Worm (Caenorhabditis elegans) whole organism, L3 larva: ENCODE data around the gene sgt-1.

Source experiments
- R02D3.7 ChIP-seq: fragments of 150-350 bp; optimal IDR thresholded peaks from 2 replicates; lab custom pipeline; 2014; ENCODE audit warnings: missing biosample characterization, missing genetic modification characterization
- aly-2 ChIP-seq: fragments of 150-350 bp; optimal IDR thresholded peaks from 2 replicates; lab custom pipeline; 2014; ENCODE audit warnings: missing biosample characterization, missing genetic modification characterization
- ama-1 ChIP-seq: fragments of 150-350 bp; optimal IDR thresholded peaks from 2 replicates; lab custom pipeline; 2018
- ceh-16 ChIP-seq: sonication (generic microtip); optimal IDR thresholded peaks from 2 replicates; lab custom pipeline; 2017; ENCODE audit warnings: missing biosample characterization, missing genetic modification characterization
- ceh-28 ChIP-seq: fragments of 150-350 bp; optimal IDR thresholded peaks from 2 replicates; lab custom pipeline; 2014; ENCODE audit warnings: missing biosample characterization, missing genetic modification reagents, missing genetic modification characterization
- ceh-82 ChIP-seq: fragments of 150-350 bp; optimal IDR thresholded peaks from 2 replicates; lab custom pipeline; 2014; ENCODE audit warnings: missing biosample characterization, missing genetic modification characterization
- daf-12 ChIP-seq: fragments of 150-350 bp; optimal IDR thresholded peaks from 2 replicates; lab custom pipeline; 2014; ENCODE audit warnings: missing biosample characterization, missing genetic modification reagents, missing genetic modification characterization
- egl-27 ChIP-seq: sonication (generic microtip); optimal IDR thresholded peaks from 4 replicates; lab custom pipeline; 2017; ENCODE audit warnings: missing biosample characterization, missing genetic modification reagents, missing genetic modification characterization
- egl-5 ChIP-seq: fragments of 150-350 bp; optimal IDR thresholded peaks from 2 replicates; lab custom pipeline; 2017; ENCODE audit warnings: missing biosample characterization, missing genetic modification reagents, missing genetic modification characterization, inconsistent platforms
- elt-2 ChIP-seq: sonication (generic microtip); optimal IDR thresholded peaks from 2 replicates; lab custom pipeline; 2016; ENCODE audit warnings: missing genetic modification reagents, mild to moderate bottlenecking, missing genetic modification characterization, missing compliant biosample characterization
- elt-3 ChIP-seq, 3 experiments: fragments of 150-350 bp in 1 of 3; sonication (generic microtip) in 2 of 3; optimal IDR thresholded peaks; 2 replicates in 2 of 3; 4 replicates in 1 of 3; lab custom pipeline; 2014 to 2017; ENCODE audit warnings: missing biosample characterization in 3 of 3, missing genetic modification characterization in 3 of 3
- eor-1 ChIP-seq, 2 experiments: fragments of 150-350 bp; optimal IDR thresholded peaks; 2 replicates each; lab custom pipeline; 2014 to 2018; ENCODE audit warnings: missing biosample characterization in 2 of 2, missing genetic modification characterization in 2 of 2
- fkh-10 ChIP-seq: sonication (generic microtip); optimal IDR thresholded peaks from 2 replicates; lab custom pipeline; 2017; ENCODE audit warnings: missing biosample characterization, missing genetic modification reagents, missing genetic modification characterization
- fkh-2 ChIP-seq: fragments of 150-350 bp; optimal IDR thresholded peaks from 2 replicates; lab custom pipeline; 2014; ENCODE audit warnings: missing biosample characterization, missing genetic modification reagents, missing genetic modification characterization
- fos-1 ChIP-seq: fragments of 150-350 bp; optimal IDR thresholded peaks from 2 replicates; lab custom pipeline; 2014; ENCODE audit warnings: missing biosample characterization, missing genetic modification characterization
- hmg-11 ChIP-seq: sonication (generic microtip); optimal IDR thresholded peaks from 2 replicates; lab custom pipeline; 2016; ENCODE audit warnings: missing genetic modification characterization, missing compliant biosample characterization
- jun-1 ChIP-seq: fragments of 150-350 bp; optimal IDR thresholded peaks from 2 replicates; lab custom pipeline; 2014; ENCODE audit warnings: missing biosample characterization, missing genetic modification reagents, missing genetic modification characterization
- lin-15B ChIP-seq: fragments of 150-350 bp; optimal IDR thresholded peaks from 2 replicates; lab custom pipeline; 2014; ENCODE audit warnings: missing biosample characterization, missing genetic modification characterization
- lin-39 ChIP-seq: fragments of 150-350 bp; optimal IDR thresholded peaks from 2 replicates; lab custom pipeline; 2018; ENCODE audit warnings: missing biosample characterization, missing genetic modification reagents, missing genetic modification characterization
- lsy-12 ChIP-seq: sonication (generic microtip); optimal IDR thresholded peaks from 2 replicates; lab custom pipeline; 2016; ENCODE audit warnings: mild to moderate bottlenecking, missing genetic modification characterization, missing compliant biosample characterization
- mdl-1 ChIP-seq: fragments of 150-350 bp; optimal IDR thresholded peaks from 2 replicates; lab custom pipeline; 2014; ENCODE audit warnings: missing biosample characterization, missing genetic modification characterization
- nfya-1 ChIP-seq: sonication (generic microtip); optimal IDR thresholded peaks from 2 replicates; lab custom pipeline; 2017; ENCODE audit warnings: missing genetic modification characterization, mild to moderate bottlenecking, missing compliant biosample characterization, antibody characterized with exemption, moderate library complexity; ENCODE audit not compliant: insufficient read depth
- nhr-11 ChIP-seq: fragments of 150-350 bp; optimal IDR thresholded peaks from 2 replicates; lab custom pipeline; 2014; ENCODE audit warnings: missing biosample characterization, missing genetic modification characterization
- nhr-23 ChIP-seq: fragments of 150-350 bp; optimal IDR thresholded peaks from 2 replicates; lab custom pipeline; 2014; ENCODE audit warnings: missing biosample characterization, missing genetic modification reagents, missing genetic modification characterization
- nhr-25 ChIP-seq: sonication (generic microtip); optimal IDR thresholded peaks from 2 replicates; lab custom pipeline; 2017; ENCODE audit warnings: missing biosample characterization, missing genetic modification characterization
- nhr-28 ChIP-seq: fragments of 150-350 bp; optimal IDR thresholded peaks from 2 replicates; lab custom pipeline; 2014; ENCODE audit warnings: missing biosample characterization, missing genetic modification characterization
- nhr-43 ChIP-seq: sonication (generic microtip); optimal IDR thresholded peaks from 2 replicates; lab custom pipeline; 2016; ENCODE audit warnings: mild to moderate bottlenecking, missing genetic modification characterization, missing compliant biosample characterization; ENCODE audit not compliant: poor library complexity, severe bottlenecking
- nhr-67 ChIP-seq: fragments of 150-350 bp; optimal IDR thresholded peaks from 2 replicates; lab custom pipeline; 2014; ENCODE audit warnings: missing biosample characterization, missing genetic modification characterization
- nhr-77 ChIP-seq: fragments of 150-350 bp; optimal IDR thresholded peaks from 2 replicates; lab custom pipeline; 2014; ENCODE audit warnings: missing biosample characterization, missing genetic modification characterization
- pha-4 ChIP-seq: fragments of 150-350 bp; optimal IDR thresholded peaks from 2 replicates; lab custom pipeline; 2014; ENCODE audit warnings: missing biosample characterization, missing genetic modification reagents, missing genetic modification characterization
- pqm-1 ChIP-seq: fragments of 150-350 bp; optimal IDR thresholded peaks from 2 replicates; lab custom pipeline; 2017; ENCODE audit warnings: missing biosample characterization, missing genetic modification characterization, inconsistent platforms
- skn-1 ChIP-seq: fragments of 150-350 bp; optimal IDR thresholded peaks from 2 replicates; lab custom pipeline; 2014; ENCODE audit warnings: missing biosample characterization, missing genetic modification characterization
- snpc-4 ChIP-seq: fragments of 150-350 bp; optimal IDR thresholded peaks from 2 replicates; lab custom pipeline; 2014; ENCODE audit warnings: missing biosample characterization, missing genetic modification characterization
- unc-62 ChIP-seq: fragments of 150-350 bp; sonication (generic microtip); optimal IDR thresholded peaks from 4 replicates; lab custom pipeline; 2014; ENCODE audit warnings: missing biosample characterization, missing genetic modification reagents, missing genetic modification characterization
- zag-1 ChIP-seq: fragments of 150-350 bp; optimal IDR thresholded peaks from 2 replicates; lab custom pipeline; 2014; ENCODE audit warnings: missing biosample characterization, missing genetic modification characterization
- ztf-4 ChIP-seq: fragments of 150-350 bp; optimal IDR thresholded peaks from 2 replicates; lab custom pipeline; 2014; ENCODE audit warnings: missing biosample characterization, missing genetic modification characterization

Gene sgt-1

ce11 chrII:4905883-4906282 lies 2.3 kb upstream of the sgt-1 start:
- no peak for TF ChIP-seq nhr-67 (tag; lab: Kevin White, UChicago)
- no peak for TF ChIP-seq daf-12 (tag; lab: Kevin White, UChicago)
- TF ChIP-seq ceh-16 (tag; lab: Kevin White, UChicago), result no peak
- no peak for TF ChIP-seq lin-15B (tag; lab: Kevin White, UChicago)
- no peak for TF ChIP-seq unc-62 (GFP tag; lab: Kevin White, UChicago)
- TF ChIP-seq elt-2, result no peak

DNA sequence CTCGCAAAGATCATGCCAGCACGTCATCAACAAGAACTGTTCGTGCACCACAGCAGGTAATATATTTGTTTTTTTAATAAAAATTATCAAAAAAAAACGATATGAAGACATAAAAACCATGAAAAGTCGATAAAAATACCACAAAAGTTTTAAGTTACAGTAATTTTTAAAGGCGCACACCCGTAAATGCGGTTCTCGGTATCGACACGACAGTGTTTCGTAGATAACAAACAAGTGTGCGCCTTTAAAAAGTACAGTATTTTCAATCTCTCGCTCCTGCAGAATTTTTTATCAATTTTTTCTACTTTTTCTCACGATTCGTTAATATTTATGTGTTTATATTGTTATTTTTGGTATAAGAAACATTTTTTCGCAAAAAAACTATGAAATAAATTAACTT lies 1.7 kb upstream of the sgt-1 start:
- no peak for TF ChIP-seq R02D3.7 (tag; lab: Kevin White, UChicago)

DNA sequence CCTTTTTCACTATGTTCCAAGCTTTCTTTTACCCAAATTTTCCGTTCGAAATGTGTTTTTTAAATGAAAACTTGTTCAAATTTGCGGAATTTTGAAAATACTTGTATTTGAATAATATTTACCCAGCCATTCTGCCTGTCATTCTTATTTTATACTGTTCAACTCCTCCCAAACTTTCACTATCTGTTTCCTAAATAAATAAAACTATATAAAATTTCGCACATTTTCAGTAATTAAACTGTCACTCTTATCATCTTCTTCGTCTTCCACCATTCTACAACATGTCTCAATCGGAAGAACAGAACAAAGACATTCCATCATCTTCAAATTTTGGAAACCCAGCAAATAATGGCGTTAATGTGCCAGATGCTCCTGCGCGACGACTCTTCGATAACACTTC lies 1.2 kb upstream of the sgt-1 start, which contains the start of gene btbd-10:
TSS of gene btbd-10 (plus strand) at position 231 of the 400 bp plus-strand sequence.
- TF ChIP-seq jun-1 (tag; lab: Kevin White, UChicago) (no peak), zag-1 (tag; lab: Kevin White, UChicago) (no peak), nhr-43 (tag; lab: Kevin White, UChicago) (no peak), fos-1 (tag; lab: Kevin White, UChicago) (no peak), elt-2 (peak; percentile 75)

DNA sequence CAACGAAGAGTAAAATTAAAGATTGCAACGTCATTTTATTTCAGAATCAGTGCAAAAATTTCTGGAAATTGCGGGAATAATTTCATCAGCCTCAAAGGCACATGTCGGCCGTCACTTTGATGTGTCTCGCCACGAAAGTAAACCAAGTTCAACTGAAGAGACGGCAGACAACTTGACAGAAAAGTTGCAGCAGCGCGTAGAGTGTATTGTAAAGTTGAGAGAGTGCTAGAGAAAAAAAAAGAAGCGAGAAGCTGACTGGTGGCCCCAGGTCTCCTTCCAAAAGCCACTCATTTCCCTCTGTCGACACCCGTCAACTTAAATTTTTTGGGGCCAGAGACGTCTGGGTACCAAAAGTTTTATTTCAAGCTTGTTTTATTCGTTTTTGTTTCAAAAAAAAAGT lies 681 bp upstream of the sgt-1 start:
- peak; percentile 83 for TF ChIP-seq hmg-11 (tag; lab: Kevin White, UChicago)
- peak; percentile 70 for TF ChIP-seq skn-1 (tag; lab: Kevin White, UChicago)
- TF ChIP-seq snpc-4, result peak; percentile 77
- TF ChIP-seq nhr-23, result peak; percentile 47
- TF ChIP-seq elt-2, result peak; percentile 68
- peak; percentile 50 for TF ChIP-seq pqm-1
- peak; percentile 78 for TF ChIP-seq egl-5 (tag; lab: Kevin White, UChicago)
- no peak for TF ChIP-seq nhr-77
- TF ChIP-seq nfya-1 (tag; lab: Kevin White, UChicago), result peak; percentile 96
- no peak for TF ChIP-seq eor-1 (tag; optimal IDR thresholded peaks at IDR 0.05; lab: Kevin White, UChicago)
- TF ChIP-seq nhr-25 (tag; lab: Kevin White, UChicago), result peak; percentile 79
- no peak for TF ChIP-seq ztf-4 (tag; lab: Kevin White, UChicago)
- peak; percentile 18 for TF ChIP-seq egl-27
- TF ChIP-seq lin-15B (tag; lab: Kevin White, UChicago), result peak; percentile 87
- no peak for TF ChIP-seq nhr-28 (tag; lab: Kevin White, UChicago)
- TF ChIP-seq unc-62 (GFP tag; lab: Kevin White, UChicago), result peak; percentile 37
- TF ChIP-seq pha-4 (tag; lab: Kevin White, UChicago), result peak; percentile 84
- TF ChIP-seq nhr-11, result no peak
- peak; percentile 46 for TF ChIP-seq fkh-10 (GFP tag; lab: Kevin White, UChicago)
- peak; percentile 36 for TF ChIP-seq ceh-28 (tag; lab: Kevin White, UChicago)
- TF ChIP-seq fos-1 (tag; lab: Kevin White, UChicago), result no peak
- peak; percentile 68 for TF ChIP-seq lin-39 (tag; lab: Kevin White, UChicago)
- peak; percentile 56 for TF ChIP-seq jun-1 (tag; lab: Kevin White, UChicago)

- TF ChIP-seq nfya-1 (tag; lab: Kevin White, UChicago) (peak; percentile 60), ama-1 (lab: Kevin White, UChicago) (peak; percentile 85), nhr-67 (tag; lab: Kevin White, UChicago) (no peak), fkh-2 (no peak), lsy-12 (tag; lab: Kevin White, UChicago) (no peak), ztf-4 (tag; lab: Kevin White, UChicago) (no peak), lin-15B (tag; lab: Kevin White, UChicago) (peak; percentile 33), lin-39 (tag; lab: Kevin White, UChicago) (no peak), ceh-16 (tag; lab: Kevin White, UChicago) (no peak), ceh-82 (tag; lab: Kevin White, UChicago) (no peak), ceh-28 (tag; lab: Kevin White, UChicago) (peak; percentile 52), elt-3 (tag; optimal IDR thresholded peaks at IDR 0.05; lab: Kevin White, UChicago) (no peak), nhr-25 (tag; lab: Kevin White, UChicago) (peak; percentile 45), pha-4 (tag; lab: Kevin White, UChicago) (peak; percentile 69), aly-2 (no peak), fkh-10 (GFP tag; lab: Kevin White, UChicago) (no peak), jun-1 (tag; lab: Kevin White, UChicago) (no peak), mdl-1 (tag; lab: Kevin White, UChicago) (no peak), elt-2 (peak; percentile 64)
These were observed 1.6 kb downstream of the sgt-1 start, which contains the start of gene R05F9.9 for ce11 chrII:4902035-4902434. Gene R05F9.9 (minus strand): TSS chrII:4902100.
